Worm (Caenorhabditis elegans) whole organism, L1 larva: ENCODE results near the gene gck-3.
"Not testable (repeated sequence)": the region's sequence is repeated elsewhere in the genome, so short reads cannot be mapped to it uniquely, and the experiment has no call there.

Experiments
- C04F5.9 ChIP-seq: sonication (generic microtip); optimal IDR thresholded peaks from 2 replicates; lab custom pipeline; 2016; ENCODE audit warnings: missing genetic modification characterization, missing compliant biosample characterization
- F16B12.6 ChIP-seq: fragments of 150-350 bp; optimal IDR thresholded peaks from 2 replicates; lab custom pipeline; 2014; ENCODE audit warnings: missing biosample characterization, missing genetic modification characterization
- aha-1 ChIP-seq: fragments of 150-350 bp; optimal IDR thresholded peaks from 2 replicates; lab custom pipeline; 2014; ENCODE audit warnings: missing biosample characterization, missing genetic modification characterization
- alr-1 ChIP-seq: fragments of 200-800 bp; sonication (Bioruptor generic); optimal IDR thresholded peaks from 2 replicates; lab custom pipeline; 2018; ENCODE audit warnings: borderline replicate concordance, mild to moderate bottlenecking, missing genetic modification characterization, missing compliant biosample characterization
- ceh-82 ChIP-seq, 3 experiments: fragments of 150-350 bp in 1 of 3; sonication (generic microtip) in 2 of 3; optimal IDR thresholded peaks; 2 replicates each; lab custom pipeline; 2014 to 2017; ENCODE audit warnings: missing biosample characterization in 3 of 3, missing genetic modification characterization in 3 of 3
- ceh-88 ChIP-seq: fragments of 200-800 bp; sonication (Bioruptor generic); IDR thresholded peaks from 2 replicates; pipeline ENCODE4 v1.3.6; 2022; ENCODE audit warnings: missing genetic modification characterization, missing compliant biosample characterization
- ceh-90 ChIP-seq: sonication (generic microtip); optimal IDR thresholded peaks from 2 replicates; lab custom pipeline; 2016; ENCODE audit warnings: missing genetic modification characterization, missing compliant biosample characterization
- dsc-1 ChIP-seq: sonication (generic microtip); optimal IDR thresholded peaks from 2 replicates; lab custom pipeline; 2016; ENCODE audit warnings: mild to moderate bottlenecking, missing genetic modification characterization, missing compliant biosample characterization
- efl-3 ChIP-seq: fragments of 200-800 bp; sonication (Bioruptor generic); optimal IDR thresholded peaks from 2 replicates; lab custom pipeline; 2018; ENCODE audit warnings: mild to moderate bottlenecking, missing genetic modification characterization, missing compliant biosample characterization
- fkh-10 ChIP-seq: sonication (generic microtip); optimal IDR thresholded peaks from 2 replicates; lab custom pipeline; 2017; ENCODE audit warnings: missing biosample characterization, missing genetic modification reagents, missing genetic modification characterization
- fkh-8 ChIP-seq: sonication (generic microtip); optimal IDR thresholded peaks from 2 replicates; lab custom pipeline; 2016; ENCODE audit warnings: mild to moderate bottlenecking, missing genetic modification characterization, missing compliant biosample characterization
- hlh-17 ChIP-seq: fragments of 200-800 bp; sonication (Bioruptor generic); optimal IDR thresholded peaks from 2 replicates; lab custom pipeline; 2018; ENCODE audit warnings: missing genetic modification characterization, mild to moderate bottlenecking, missing compliant biosample characterization, moderate library complexity, borderline replicate concordance
- hpl-2 ChIP-seq: fragments of 150-350 bp; optimal IDR thresholded peaks from 2 replicates; lab custom pipeline; 2014; ENCODE audit warnings: missing biosample characterization, missing genetic modification reagents, missing genetic modification characterization
- irx-1 ChIP-seq: sonication (generic microtip); optimal IDR thresholded peaks from 2 replicates; lab custom pipeline; 2016; ENCODE audit warnings: missing genetic modification characterization, missing compliant biosample characterization
- isw-1 ChIP-seq: fragments of 200-800 bp; sonication (Bioruptor generic); IDR thresholded peaks from 2 replicates; pipeline ENCODE4 v1.3.6; 2022; ENCODE audit warnings: missing genetic modification characterization, missing compliant biosample characterization
- jun-1 ChIP-seq: fragments of 150-350 bp; optimal IDR thresholded peaks from 2 replicates; lab custom pipeline; 2014; ENCODE audit warnings: missing biosample characterization, missing genetic modification reagents, missing genetic modification characterization
- lin-13 ChIP-seq: fragments of 150-350 bp; optimal IDR thresholded peaks from 2 replicates; lab custom pipeline; 2014; ENCODE audit warnings: missing biosample characterization, missing genetic modification reagents, missing genetic modification characterization
- lin-15B ChIP-seq: fragments of 150-350 bp; sonication (generic microtip); optimal IDR thresholded peaks from 3 replicates; lab custom pipeline; 2014; ENCODE audit warnings: missing biosample characterization, missing genetic modification characterization
- lin-35 ChIP-seq, 2 experiments: fragments of 150-350 bp; optimal IDR thresholded peaks; 2 replicates each; lab custom pipeline; 2014; ENCODE audit warnings: missing biosample characterization in 2 of 2, missing genetic modification characterization in 2 of 2, missing genetic modification reagents in 2 of 2
- lin-39 ChIP-seq: fragments of 150-350 bp; optimal IDR thresholded peaks from 2 replicates; lab custom pipeline; 2014; ENCODE audit warnings: missing biosample characterization, missing genetic modification reagents, missing genetic modification characterization
- mef-2 ChIP-seq: fragments of 150-350 bp; optimal IDR thresholded peaks from 2 replicates; lab custom pipeline; 2014; ENCODE audit warnings: missing biosample characterization, missing genetic modification characterization
- mep-1 ChIP-seq: fragments of 150-350 bp; optimal IDR thresholded peaks from 2 replicates; lab custom pipeline; 2014; ENCODE audit warnings: missing biosample characterization, missing genetic modification characterization
- nhr-11 ChIP-seq: fragments of 150-350 bp; optimal IDR thresholded peaks from 2 replicates; lab custom pipeline; 2014; ENCODE audit warnings: missing biosample characterization, missing genetic modification characterization
- nhr-47 ChIP-seq: sonication (generic microtip); optimal IDR thresholded peaks from 2 replicates; lab custom pipeline; 2016; ENCODE audit warnings: mild to moderate bottlenecking, missing genetic modification characterization, moderate library complexity, missing compliant biosample characterization
- nhr-71 ChIP-seq: sonication (generic microtip); optimal IDR thresholded peaks from 2 replicates; lab custom pipeline; 2016; ENCODE audit warnings: mild to moderate bottlenecking, missing genetic modification characterization, moderate library complexity, missing compliant biosample characterization
- pax-3 ChIP-seq: fragments of 200-800 bp; sonication (Bioruptor generic); optimal IDR thresholded peaks from 2 replicates; lab custom pipeline; 2018; ENCODE audit warnings: mild to moderate bottlenecking, missing genetic modification characterization, moderate library complexity, missing compliant biosample characterization
- pqm-1 ChIP-seq: sonication (generic microtip); optimal IDR thresholded peaks from 3 replicates; lab custom pipeline; 2017; ENCODE audit warnings: missing biosample characterization, missing genetic modification characterization
- snu-23 ChIP-seq: sonication (generic microtip); optimal IDR thresholded peaks from 2 replicates; lab custom pipeline; 2016; ENCODE audit warnings: missing genetic modification characterization, missing compliant biosample characterization
- sox-4 ChIP-seq: sonication (generic microtip); optimal IDR thresholded peaks from 2 replicates; lab custom pipeline; 2016; ENCODE audit warnings: missing genetic modification characterization, missing compliant biosample characterization
- sup-37 ChIP-seq: fragments of 200-800 bp; sonication (Bioruptor generic); optimal IDR thresholded peaks from 2 replicates; lab custom pipeline; 2018; ENCODE audit warnings: mild to moderate bottlenecking, missing genetic modification characterization, missing compliant biosample characterization
- swsn-7 ChIP-seq: sonication (generic microtip); optimal IDR thresholded peaks from 2 replicates; lab custom pipeline; 2016; ENCODE audit warnings: missing genetic modification characterization, missing compliant biosample characterization
- unc-130 ChIP-seq: fragments of 150-350 bp; optimal IDR thresholded peaks from 2 replicates; lab custom pipeline; 2017; ENCODE audit warnings: missing biosample characterization, missing genetic modification characterization, inconsistent platforms
- unc-62 ChIP-seq: fragments of 150-350 bp; optimal IDR thresholded peaks from 2 replicates; lab custom pipeline; 2014; ENCODE audit warnings: missing biosample characterization, missing genetic modification reagents, missing genetic modification characterization
- unc-98 ChIP-seq: fragments of 200-800 bp; sonication (Bioruptor generic); IDR thresholded peaks from 2 replicates; pipeline ENCODE4 v1.3.6; 2022; ENCODE audit warnings: missing genetic modification characterization, missing compliant biosample characterization
- xbp-1 ChIP-seq: sonication (generic microtip); optimal IDR thresholded peaks from 2 replicates; lab custom pipeline; 2016; ENCODE audit warnings: missing genetic modification characterization, missing compliant biosample characterization
- zag-1 ChIP-seq: fragments of 150-350 bp; optimal IDR thresholded peaks from 2 replicates; lab custom pipeline; 2014; ENCODE audit warnings: missing biosample characterization, missing genetic modification characterization
- zip-4 ChIP-seq: fragments of 200-800 bp; sonication (Bioruptor generic); optimal IDR thresholded peaks from 2 replicates; lab custom pipeline; 2018; ENCODE audit warnings: mild to moderate bottlenecking, missing genetic modification characterization, moderate library complexity, missing compliant biosample characterization

The gck-3 gene

ce11 chrV:17966747-17967146, at the start of gene gck-3:
gck-3 (minus strand) TSS chrV:17966847.
- TF ChIP-seq hpl-2 (GFP tag; lab: Kevin White, UChicago) (no peak), zip-4 (GFP tag; lab: Kevin White, UChicago) (no peak), hlh-17 (GFP tag; lab: Kevin White, UChicago) (no peak), C04F5.9 (no peak), nhr-71 (tag; lab: Kevin White, UChicago) (no peak), aha-1 (tag; lab: Kevin White, UChicago) (no peak), fkh-8 (no peak), fkh-10 (GFP tag; lab: Kevin White, UChicago) (no peak), lin-39 (tag; lab: Kevin White, UChicago) (no peak), isw-1 (no peak), F16B12.6 (tag; lab: Kevin White, UChicago) (no peak), unc-130 (tag; lab: Kevin White, UChicago) (no peak), ceh-82 (tag; optimal IDR thresholded peaks at IDR 0.05; lab: Kevin White, UChicago) (no peak), unc-62 (GFP tag; lab: Kevin White, UChicago) (no peak), mef-2 (no peak), alr-1 (tag; lab: Kevin White, UChicago) (no peak), lin-13 (GFP tag; lab: Kevin White, UChicago) (no peak), xbp-1 (tag; lab: Kevin White, UChicago) (no peak)

ce11 chrV:18014116-18014515, 47.5 kb upstream of the gck-3 start, which contains the start of gene srh-133:
srh-133 (minus strand) TSS chrV:18014216.
- TF ChIP-seq nhr-11 (tag; lab: Kevin White, UChicago) (no peak), pqm-1 (no peak), lin-35 (GFP tag; optimal IDR thresholded peaks at IDR 0.05; lab: Kevin White, UChicago) (no peak), hpl-2 (GFP tag; lab: Kevin White, UChicago) (no peak), swsn-7 (tag; lab: Kevin White, UChicago) (no peak), irx-1 (no peak)
- TF ChIP-seq, all 84 proteins: peak for 0

- TF ChIP-seq ceh-88 (GFP tag; lab: Robert Waterston, UW); sup-37 (GFP tag; lab: Kevin White, UChicago); mep-1: not testable (repeated sequence)
- TF ChIP-seq, all 84 proteins: peak for 0; not testable (repeated sequence) for 84
Observed at ce11 chrV:18010737-18011136, 44.1 kb upstream of the gck-3 start, which contains the start of gene Y59A8B.26. Y59A8B.26 (minus strand) TSS chrV:18010837.

- TF ChIP-seq F16B12.6 (tag; lab: Kevin White, UChicago) (no peak), pax-3 (tag; lab: Kevin White, UChicago) (no peak), snu-23 (no peak), nhr-11 (tag; lab: Kevin White, UChicago) (no peak), pqm-1 (no peak), unc-98 (no peak), efl-3 (GFP tag; lab: Kevin White, UChicago) (no peak), xbp-1 (tag; lab: Kevin White, UChicago) (no peak), swsn-7 (tag; lab: Kevin White, UChicago) (no peak), aha-1 (tag; lab: Kevin White, UChicago) (no peak), nhr-47 (tag; lab: Kevin White, UChicago) (no peak), ceh-90 (tag; lab: Kevin White, UChicago) (no peak), dsc-1 (tag; lab: Kevin White, UChicago) (no peak), lin-15B (no peak), fkh-8 (no peak), mep-1 (no peak), jun-1 (no peak), sox-4 (tag; lab: Kevin White, UChicago) (no peak), zag-1 (tag; lab: Kevin White, UChicago) (no peak), hpl-2 (GFP tag; lab: Kevin White, UChicago) (no peak)
Observed at ce11 chrV:18008680-18009079, 42.0 kb upstream of the gck-3 start.
